Worm (Caenorhabditis elegans) whole organism, L4 larva: ENCODE results near the gene math-20.

Experiments used
- dpl-1 ChIP-seq: fragments of 150-350 bp; optimal IDR thresholded peaks from 2 replicates; lab custom pipeline; 2014; ENCODE audit warnings: missing biosample characterization, missing genetic modification reagents, missing genetic modification characterization
- lin-39 ChIP-seq: fragments of 150-350 bp; optimal IDR thresholded peaks from 2 replicates; lab custom pipeline; 2014; ENCODE audit warnings: missing biosample characterization, missing genetic modification reagents, missing genetic modification characterization
- nhr-111 ChIP-seq: fragments of 200-800 bp; sonication (Bioruptor generic); optimal IDR thresholded peaks from 2 replicates; lab custom pipeline; 2018; ENCODE audit warnings: mild to moderate bottlenecking, missing genetic modification characterization, missing compliant biosample characterization
- nhr-237 ChIP-seq: sonication (generic microtip); optimal IDR thresholded peaks from 2 replicates; lab custom pipeline; 2017; ENCODE audit warnings: missing biosample characterization, missing genetic modification characterization
- nhr-77 ChIP-seq: fragments of 150-350 bp; optimal IDR thresholded peaks from 2 replicates; lab custom pipeline; 2014; ENCODE audit warnings: missing biosample characterization, missing genetic modification characterization
- snpc-4 ChIP-seq: fragments of 150-350 bp; optimal IDR thresholded peaks from 2 replicates; lab custom pipeline; 2014; ENCODE audit warnings: missing biosample characterization, missing genetic modification characterization
- unc-62 ChIP-seq, 3 experiments: fragments of 150-350 bp in 1 of 3; sonication (generic microtip); optimal IDR thresholded peaks in 2 of 3; peaks in 1 of 3; 1 replicate in 1 of 3; 2 replicates in 2 of 3; lab custom pipeline; 2014 to 2017; ENCODE audit warnings: missing biosample characterization in 3 of 3, missing genetic modification characterization in 3 of 3, missing genetic modification reagents in 3 of 3, missing genotype in 1 of 3

- TF ChIP-seq dpl-1 (no peak), unc-62 (GFP tag; optimal IDR thresholded peaks at IDR 0.05 in 1 of 2; lab: Kevin White, UChicago) (peak in 1 of 2 experiments; percentile 93), unc-62 (tag; optimal IDR thresholded peaks at IDR 0.05; lab: Kevin White, UChicago) (no peak), nhr-77 (no peak), lin-39 (tag; lab: Kevin White, UChicago) (no peak), snpc-4 (tag; lab: Kevin White, UChicago) (no peak), nhr-237 (tag; lab: Kevin White, UChicago) (no peak), nhr-111 (GFP tag; lab: Kevin White, UChicago) (no peak)
These were observed 14.8 kb downstream of the math-20 start for ce11 chrII:2011179-2011578.
